Fruit fly (Drosophila melanogaster) whole organism, pupa: ENCODE measurements around the gene CG11791.

Experiments
- CG12605 ChIP-seq: fragments of 200-800 bp; sonication (Bioruptor generic); IDR thresholded peaks from 2 replicates; pipeline ENCODE4 v1.3.6; 2022; ENCODE audit warnings: missing biosample characterization, missing genetic modification characterization
- EcR ChIP-seq: fragments of 200-800 bp; sonication (Bioruptor generic); optimal IDR thresholded peaks from 3 replicates; lab custom pipeline; 2019; ENCODE audit warnings: missing biosample characterization, missing genetic modification characterization, mild to moderate bottlenecking, moderate library complexity, missing genetic modification reagents
- Pif1B ChIP-seq: fragments of 200-800 bp; sonication (Bioruptor generic); optimal IDR thresholded peaks from 3 replicates; lab custom pipeline; 2016; ENCODE audit warnings: missing biosample characterization, missing genetic modification characterization
- Snoo ChIP-seq: fragments of 200-800 bp; sonication (Bioruptor generic); optimal IDR thresholded peaks from 3 replicates; lab custom pipeline; 2017; ENCODE audit warnings: missing biosample characterization, mild to moderate bottlenecking, missing genetic modification characterization, inconsistent platforms
- rn ChIP-seq: fragments of 200-800 bp; sonication (Bioruptor generic); IDR thresholded peaks from 2 replicates; pipeline ENCODE4 v1.3.6; 2022; ENCODE audit warnings: missing biosample characterization, missing genetic modification characterization

DNA sequence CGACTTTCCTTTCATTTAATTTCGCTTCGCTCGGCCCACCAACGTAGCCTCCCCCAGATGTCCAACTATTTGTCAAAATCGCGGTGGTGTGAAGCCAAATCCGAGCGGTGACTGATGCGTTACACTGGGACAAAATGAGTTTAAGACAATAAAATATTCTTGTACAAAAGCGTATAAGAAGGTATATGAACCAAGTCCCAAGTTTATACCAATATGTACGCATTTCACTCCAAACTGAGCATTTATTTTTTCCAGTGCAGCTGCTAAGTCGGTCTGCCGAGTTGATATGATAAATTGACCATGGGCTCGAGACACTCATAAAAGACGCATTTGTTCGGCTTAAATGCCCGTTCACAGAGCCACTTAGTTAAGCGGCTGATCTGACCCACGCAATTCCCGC lies 44.7 kb upstream of the CG11791 start:
- TF ChIP-seq CG12605 (GFP tag; lab: Robert Waterston, UW) (no peak), Pif1B (GFP tag; lab: Kevin White, UChicago) (no peak), rn (GFP tag; lab: Robert Waterston, UW) (peak; percentile 40; the same call in 1 of the 2 replicates), Snoo (tag; lab: Kevin White, UChicago) (no peak), EcR (no peak)
